Worm (Caenorhabditis elegans) whole organism, midembryonic: Measurements from ENCODE around the gene tag-164.

Experiments used
- T22C8.4 ChIP-seq: fragments of 200-800 bp; sonication (Bioruptor generic); IDR thresholded peaks from 2 replicates; pipeline ENCODE4 v1.3.6; 2022; ENCODE audit warnings: missing genetic modification characterization, missing compliant biosample characterization
- cog-1 ChIP-seq: sonication (generic microtip); optimal IDR thresholded peaks from 2 replicates; lab custom pipeline; 2016; ENCODE audit warnings: missing genetic modification characterization, missing compliant biosample characterization
- flt-1 ChIP-seq: fragments of 200-800 bp; sonication (Bioruptor generic); IDR thresholded peaks from 2 replicates; pipeline ENCODE4 v1.3.6; 2022; ENCODE audit warnings: missing genetic modification characterization, missing compliant biosample characterization
- klf-2 ChIP-seq: fragments of 200-800 bp; sonication (Bioruptor generic); conservative IDR thresholded peaks from 2 replicates; pipeline ENCODE4 v1.3.6; 2022; ENCODE audit warnings: missing genetic modification reagents, missing genetic modification characterization, missing compliant biosample characterization
- med-1 ChIP-seq: sonication (generic microtip); optimal IDR thresholded peaks from 2 replicates; lab custom pipeline; 2017; ENCODE audit warnings: missing genetic modification characterization, mild to moderate bottlenecking, missing compliant biosample characterization, antibody characterized with exemption, missing genetic modification reagents; ENCODE audit not compliant: insufficient read depth
- ref-1 ChIP-seq: fragments of 200-800 bp; sonication (Bioruptor generic); conservative IDR thresholded peaks from 2 replicates; pipeline ENCODE4 v1.3.6; 2022; ENCODE audit warnings: missing genetic modification reagents, missing genetic modification characterization, missing compliant biosample characterization
- tab-1 ChIP-seq: fragments of 200-800 bp; sonication (Bioruptor generic); IDR thresholded peaks from 2 replicates; pipeline ENCODE4 v1.3.6; 2022; ENCODE audit warnings: missing genetic modification characterization, missing compliant biosample characterization
- ztf-23 ChIP-seq: fragments of 200-800 bp; sonication (Bioruptor generic); IDR thresholded peaks from 2 replicates; pipeline ENCODE4 v1.3.6; 2022; ENCODE audit warnings: missing genetic modification reagents, missing genetic modification characterization, missing compliant biosample characterization
- ztf-29 ChIP-seq: fragments of 200-800 bp; sonication (Bioruptor generic); IDR thresholded peaks from 2 replicates; pipeline ENCODE4 v1.3.6; 2022; ENCODE audit warnings: missing genetic modification reagents, missing genetic modification characterization, missing compliant biosample characterization

DNA sequence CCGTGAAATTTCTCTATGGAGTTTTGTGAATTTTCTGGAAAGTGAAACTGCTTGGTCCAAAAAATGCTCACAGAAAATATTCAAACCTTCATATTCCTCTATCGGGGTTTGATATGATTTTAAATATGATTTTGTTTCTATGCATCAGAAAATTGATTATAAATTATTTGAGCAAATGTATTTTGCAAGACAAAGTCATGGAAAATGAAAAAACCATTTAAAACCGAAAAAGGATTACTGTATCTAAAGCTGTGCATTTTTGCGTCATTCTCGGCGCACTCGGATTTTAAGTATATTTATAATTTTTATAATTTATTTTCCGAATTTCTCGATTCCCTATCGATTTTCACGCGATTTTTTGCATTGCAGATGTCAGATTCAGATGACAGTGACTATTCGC is 12.2 kb downstream of the tag-164 start, which contains the start of gene pssy-2:
- TF ChIP-seq ref-1 (GFP tag; lab: Robert Waterston, UW): no peak
- no peak for TF ChIP-seq ztf-29 (GFP tag; lab: Robert Waterston, UW)
- TF ChIP-seq med-1: no peak
- TF ChIP-seq tab-1: no peak
- no peak for TF ChIP-seq flt-1 (GFP tag; lab: Robert Waterston, UW)
- no peak for TF ChIP-seq klf-2 (GFP tag; lab: Robert Waterston, UW)
- no peak for TF ChIP-seq T22C8.4 (GFP tag; lab: Robert Waterston, UW)
- TF ChIP-seq ztf-23 (GFP tag; lab: Robert Waterston, UW): no peak
- TF ChIP-seq cog-1 (tag; lab: Kevin White, UChicago): no peak
